Worm (Caenorhabditis elegans) whole organism, early embryonic: ENCODE measurements around the gene hil-1.

ENCODE experiments used
- B0310.2 ChIP-seq: sonication (generic microtip); optimal IDR thresholded peaks from 2 replicates; lab custom pipeline; 2016; ENCODE audit warnings: mild to moderate bottlenecking, missing genetic modification characterization, missing compliant biosample characterization
- aly-1 ChIP-seq: sonication (generic microtip); optimal IDR thresholded peaks from 2 replicates; lab custom pipeline; 2016; ENCODE audit warnings: missing genetic modification characterization, missing compliant biosample characterization
- ama-1 ChIP-seq: fragments of 150-350 bp; optimal IDR thresholded peaks from 2 replicates; lab custom pipeline; 2014
- flt-1 ChIP-seq: fragments of 200-800 bp; sonication (Bioruptor generic); IDR thresholded peaks from 2 replicates; pipeline ENCODE4 v1.3.6; 2022; ENCODE audit warnings: missing genetic modification characterization, missing compliant biosample characterization
- hmbx-1 ChIP-seq: sonication (generic microtip); optimal IDR thresholded peaks from 2 replicates; lab custom pipeline; 2016; ENCODE audit warnings: mild to moderate bottlenecking, missing genetic modification characterization, missing compliant biosample characterization
- hmg-4 ChIP-seq: fragments of 200-800 bp; sonication (Bioruptor generic); optimal IDR thresholded peaks from 2 replicates; lab custom pipeline; 2018; ENCODE audit warnings: mild to moderate bottlenecking, missing genetic modification characterization, missing compliant biosample characterization
- hnd-1 ChIP-seq: sonication (generic microtip); optimal IDR thresholded peaks from 2 replicates; lab custom pipeline; 2016; ENCODE audit warnings: missing genetic modification characterization, missing compliant biosample characterization
- pes-1 ChIP-seq: fragments of 200-800 bp; sonication (Bioruptor generic); IDR thresholded peaks from 2 replicates; pipeline ENCODE4 v1.3.6; 2022; ENCODE audit warnings: missing genetic modification reagents, missing genetic modification characterization, missing compliant biosample characterization
- sea-1 ChIP-seq: fragments of 200-800 bp; sonication (Bioruptor generic); conservative IDR thresholded peaks from 2 replicates; pipeline ENCODE4 v1.3.6; 2022; ENCODE audit warnings: missing genetic modification characterization, missing compliant biosample characterization
- tbx-11 ChIP-seq: fragments of 200-800 bp; sonication (Bioruptor generic); IDR thresholded peaks from 2 replicates; pipeline ENCODE4 v1.3.6; 2022; ENCODE audit warnings: missing genetic modification characterization, missing compliant biosample characterization

DNA sequence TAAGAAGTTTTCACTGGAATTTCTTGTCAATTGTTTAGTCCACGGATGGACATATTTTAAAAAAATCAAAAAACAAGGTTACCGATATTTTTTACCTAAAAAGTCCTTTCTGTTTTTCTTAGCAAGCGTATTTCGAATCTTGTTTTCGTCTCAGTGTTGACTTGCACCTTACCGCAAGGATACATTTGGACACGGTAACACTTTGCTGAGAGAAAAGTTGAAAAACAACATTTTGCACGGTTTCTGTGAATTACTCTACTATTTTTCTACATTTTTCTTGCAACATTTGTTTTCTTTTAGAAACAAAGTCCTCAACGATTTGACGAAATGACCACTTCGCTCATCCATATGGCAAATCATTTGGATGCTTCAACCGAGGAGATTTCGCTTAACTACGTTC, at the start of gene hil-1:
- no peak for TF ChIP-seq aly-1 (tag; lab: Kevin White, UChicago)
- no peak for TF ChIP-seq ama-1 (lab: Kevin White, UChicago)
- TF ChIP-seq B0310.2 (tag; lab: Kevin White, UChicago) = no peak
- no peak for TF ChIP-seq sea-1 (GFP tag; lab: Robert Waterston, UW)
- TF ChIP-seq pes-1 = no peak
- TF ChIP-seq flt-1 (GFP tag; lab: Robert Waterston, UW) = no peak
- no peak for TF ChIP-seq hmg-4 (GFP tag; lab: Kevin White, UChicago)
- no peak for TF ChIP-seq hmbx-1 (tag; lab: Kevin White, UChicago)
- no peak for TF ChIP-seq hnd-1
- no peak for TF ChIP-seq tbx-11
